Fruit fly (Drosophila melanogaster): ENCODE results near the gene mfas.

DNA sequence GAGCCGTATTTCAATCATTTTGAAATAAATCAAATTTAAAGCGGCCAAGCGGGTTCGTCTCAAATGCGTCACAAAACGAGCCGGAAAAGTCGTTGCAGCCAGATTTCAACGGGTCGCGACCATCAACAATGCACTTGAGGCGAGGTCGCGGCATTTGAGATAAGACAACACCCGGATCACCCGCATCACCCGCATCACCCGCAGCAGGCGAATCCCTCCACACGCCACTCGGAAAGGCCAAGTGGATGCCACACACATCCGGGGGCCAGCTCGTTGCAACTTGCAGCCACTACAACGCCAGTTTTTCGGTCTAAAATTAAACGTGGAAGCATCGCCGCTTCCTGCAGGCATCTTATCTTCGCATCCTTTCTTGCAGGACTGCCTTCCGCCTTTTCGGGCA, 13.3 kb upstream of the mfas start:
- no peak for TF ChIP-seq dsx (GFP tag; optimal IDR thresholded peaks at IDR 0.05; ENCODE audit: poor library complexity, severe bottlenecking)
- no peak for TF ChIP-seq CG7368 (GFP tag; optimal IDR thresholded peaks at IDR 0.05)
- no peak for TF ChIP-seq CG6854 (GFP tag; optimal IDR thresholded peaks at IDR 0.05)
- no peak for TF ChIP-seq CG3032 (tag; optimal IDR thresholded peaks at IDR 0.05)
- TF ChIP-seq Hr4 (GFP tag; optimal IDR thresholded peaks at IDR 0.05), result no peak

All from whole organism, prepupa.